Fruit fly (Drosophila melanogaster) whole organism: ENCODE measurements around the gene Mp.

Experiments
- EcR ChIP-seq, 2 experiments: fragments of >200 bp; optimal IDR thresholded peaks; 2 replicates each; lab custom pipeline; 2017; ENCODE audit warnings: missing biosample characterization in 2 of 2, missing genetic modification characterization in 2 of 2, missing genetic modification reagents in 2 of 2
- psq ChIP-seq: fragments of >200 bp; optimal IDR thresholded peaks from 2 replicates; lab custom pipeline; 2017

DNA sequence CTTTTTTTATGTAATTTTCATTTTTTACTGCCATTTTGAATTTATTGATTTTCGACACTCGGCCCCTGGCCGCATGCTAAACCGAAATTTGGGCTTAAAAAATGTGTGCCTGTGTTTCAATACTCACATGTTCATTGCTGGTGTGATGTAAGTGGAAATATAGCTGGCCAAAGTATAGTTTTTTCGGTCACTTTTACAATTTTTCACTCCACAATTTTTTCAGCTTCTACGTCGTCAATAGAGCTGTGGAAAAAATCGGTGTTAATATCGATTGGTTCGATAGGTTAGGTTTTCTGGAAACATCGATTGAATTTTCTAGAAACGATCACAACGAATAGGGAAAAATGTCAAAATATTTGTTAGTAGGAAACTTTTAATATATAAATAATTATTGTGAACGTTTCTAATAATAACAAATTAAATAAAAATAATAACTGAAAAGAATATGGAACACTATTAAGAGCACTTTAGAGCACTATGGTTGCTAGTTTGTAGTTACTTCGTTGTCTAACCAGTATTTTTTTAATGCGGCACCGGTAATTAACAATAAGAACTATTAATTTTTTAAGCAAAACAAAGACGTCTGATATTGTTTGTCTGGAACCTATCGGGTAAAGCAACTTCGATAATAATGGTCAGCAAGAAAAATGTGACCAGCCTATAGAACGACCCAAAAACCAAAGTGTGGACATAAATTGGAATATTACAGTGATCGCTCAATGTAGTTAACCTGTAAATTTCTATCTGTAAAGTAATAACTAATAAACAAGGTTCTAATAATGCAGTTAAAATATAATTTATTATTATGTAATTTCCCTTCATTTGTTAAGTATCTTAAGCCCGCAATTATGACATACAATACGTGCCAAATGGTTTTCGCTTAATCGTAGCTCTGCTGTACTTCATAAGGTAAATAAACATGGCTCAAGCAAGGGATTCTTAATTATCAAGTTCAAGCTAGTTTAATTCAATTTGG lies 43.1 kb upstream of the Mp start, which contains the start of the genes CG10077 and CG9948:
- TF ChIP-seq psq (lab: Kevin White, UChicago) = no peak
- no peak for TF ChIP-seq EcR (GFP tag; optimal IDR thresholded peaks at IDR 0.05; lab: Kevin White, UChicago)
